Fruit fly (Drosophila melanogaster) whole organism, pupa: ENCODE results near the gene CG17105.

Experiments used
- CG10348 ChIP-seq: fragments of 200-800 bp; sonication (Bioruptor generic); IDR thresholded peaks from 2 replicates; pipeline ENCODE4 v1.3.6; 2022; ENCODE audit warnings: missing biosample characterization, missing genetic modification characterization
- CG12605 ChIP-seq: fragments of 200-800 bp; sonication (Bioruptor generic); IDR thresholded peaks from 2 replicates; pipeline ENCODE4 v1.3.6; 2022; ENCODE audit warnings: missing biosample characterization, missing genetic modification characterization
- CG13204 ChIP-seq: fragments of 200-800 bp; sonication (Bioruptor generic); optimal IDR thresholded peaks from 2 replicates; lab custom pipeline; 2018; ENCODE audit warnings: missing biosample characterization, mild to moderate bottlenecking, missing genetic modification characterization, moderate library complexity
- CG14655 ChIP-seq: fragments of 200-800 bp; sonication (Bioruptor generic); optimal IDR thresholded peaks from 3 replicates; lab custom pipeline; 2017; ENCODE audit warnings: mild to moderate bottlenecking, missing biosample characterization, missing genetic modification reagents, missing genetic modification characterization
- CG15710 ChIP-seq: fragments of 200-800 bp; sonication (Bioruptor generic); optimal IDR thresholded peaks from 2 replicates; lab custom pipeline; 2018; ENCODE audit warnings: missing biosample characterization, mild to moderate bottlenecking, missing genetic modification characterization, moderate library complexity
- CG17806 ChIP-seq: fragments of 200-800 bp; sonication (Bioruptor generic); optimal IDR thresholded peaks from 2 replicates; lab custom pipeline; 2018; ENCODE audit warnings: missing biosample characterization, mild to moderate bottlenecking, missing genetic modification characterization, moderate library complexity
- CG32121 ChIP-seq: fragments of 200-800 bp; sonication (Bioruptor generic); IDR thresholded peaks from 2 replicates; pipeline ENCODE4 v1.3.6; 2022; ENCODE audit warnings: missing biosample characterization, missing genetic modification characterization
- CG34367 ChIP-seq: fragments of 200-800 bp; sonication (Bioruptor generic); optimal IDR thresholded peaks from 2 replicates; lab custom pipeline; 2018; ENCODE audit warnings: missing biosample characterization, mild to moderate bottlenecking, missing genetic modification characterization
- CG4496 ChIP-seq: fragments of 200-800 bp; sonication (Bioruptor generic); IDR thresholded peaks from 3 replicates; pipeline ENCODE4 v1.3.6; 2022; ENCODE audit warnings: missing biosample characterization, missing genetic modification characterization
- CG8159 ChIP-seq: fragments of 200-800 bp; sonication (Bioruptor generic); optimal IDR thresholded peaks from 3 replicates; lab custom pipeline; 2018; ENCODE audit warnings: missing biosample characterization, mild to moderate bottlenecking, missing genetic modification characterization, moderate library complexity
- CG8301 ChIP-seq: fragments of 200-800 bp; sonication (Bioruptor generic); optimal IDR thresholded peaks from 2 replicates; lab custom pipeline; 2018; ENCODE audit warnings: missing biosample characterization, mild to moderate bottlenecking, missing genetic modification characterization
- CG9948 ChIP-seq: fragments of 200-800 bp; sonication (Bioruptor generic); optimal IDR thresholded peaks from 2 replicates; lab custom pipeline; 2018; ENCODE audit warnings: missing biosample characterization, mild to moderate bottlenecking, missing genetic modification characterization, moderate library complexity
- D1 ChIP-seq: fragments of 200-800 bp; sonication (Bioruptor generic); optimal IDR thresholded peaks from 2 replicates; lab custom pipeline; 2018; ENCODE audit warnings: missing biosample characterization, mild to moderate bottlenecking, missing genetic modification characterization, moderate library complexity
- EcR ChIP-seq: fragments of 200-800 bp; sonication (Bioruptor generic); optimal IDR thresholded peaks from 3 replicates; lab custom pipeline; 2019; ENCODE audit warnings: missing biosample characterization, missing genetic modification characterization, mild to moderate bottlenecking, moderate library complexity, missing genetic modification reagents
- Ets98B ChIP-seq: fragments of 200-800 bp; sonication (Bioruptor generic); IDR thresholded peaks from 2 replicates; pipeline ENCODE4 v1.3.6; 2022; ENCODE audit warnings: missing biosample characterization, missing genetic modification characterization
- Pif1A ChIP-seq: fragments of 200-800 bp; sonication (Bioruptor generic); optimal IDR thresholded peaks from 3 replicates; lab custom pipeline; 2016; ENCODE audit warnings: missing biosample characterization, missing genetic modification characterization
- Pif1B ChIP-seq: fragments of 200-800 bp; sonication (Bioruptor generic); optimal IDR thresholded peaks from 3 replicates; lab custom pipeline; 2016; ENCODE audit warnings: missing biosample characterization, missing genetic modification characterization
- Snoo ChIP-seq: fragments of 200-800 bp; sonication (Bioruptor generic); optimal IDR thresholded peaks from 3 replicates; lab custom pipeline; 2017; ENCODE audit warnings: missing biosample characterization, mild to moderate bottlenecking, missing genetic modification characterization, inconsistent platforms
- fd96Ca ChIP-seq: fragments of 200-800 bp; sonication (Bioruptor generic); IDR thresholded peaks from 3 replicates; pipeline ENCODE4 v1.3.6; 2022; ENCODE audit warnings: missing biosample characterization, missing genetic modification characterization
- gl ChIP-seq: fragments of 200-800 bp; sonication (Bioruptor generic); optimal IDR thresholded peaks from 2 replicates; lab custom pipeline; 2018; ENCODE audit warnings: missing biosample characterization, mild to moderate bottlenecking, missing genetic modification characterization
- rn ChIP-seq: fragments of 200-800 bp; sonication (Bioruptor generic); IDR thresholded peaks from 2 replicates; pipeline ENCODE4 v1.3.6; 2022; ENCODE audit warnings: missing biosample characterization, missing genetic modification characterization

Gene CG17105

dm6 chr2L:10682197-10682596 is 1.4 kb downstream of the CG17105 start:
- TF ChIP-seq CG8159 (tag; lab: Kevin White, UChicago) = no peak
- TF ChIP-seq Pif1B (GFP tag; lab: Kevin White, UChicago) = no peak
- no peak for TF ChIP-seq fd96Ca (GFP tag; lab: Robert Waterston, UW)
- no peak for TF ChIP-seq Pif1A (GFP tag; lab: Kevin White, UChicago)
- TF ChIP-seq D1 (tag; lab: Kevin White, UChicago) = no peak
- TF ChIP-seq CG14655 = no peak
- TF ChIP-seq CG10348 (GFP tag; lab: Robert Waterston, UW) = no peak
- no peak for TF ChIP-seq CG13204 (GFP tag; lab: Kevin White, UChicago)
- TF ChIP-seq Ets98B (GFP tag; lab: Robert Waterston, UW) = no peak
- TF ChIP-seq CG9948 (tag; lab: Kevin White, UChicago) = no peak
- TF ChIP-seq CG4496 (GFP tag; lab: Robert Waterston, UW) = no peak
- TF ChIP-seq CG12605 (GFP tag; lab: Robert Waterston, UW) = no peak

dm6 chr2L:10682912-10683311 is 2.1 kb downstream of the CG17105 start:
- no peak for TF ChIP-seq Pif1A (GFP tag; lab: Kevin White, UChicago)
- TF ChIP-seq CG12605 (GFP tag; lab: Robert Waterston, UW) = no peak
- no peak for TF ChIP-seq rn (GFP tag; lab: Robert Waterston, UW)
- TF ChIP-seq Pif1B (GFP tag; lab: Kevin White, UChicago) = no peak
- TF ChIP-seq Snoo (tag; lab: Kevin White, UChicago) = no peak
- TF ChIP-seq CG15710 (tag; lab: Kevin White, UChicago) = no peak
- TF ChIP-seq CG34367 (tag; lab: Kevin White, UChicago) = no peak
- TF ChIP-seq gl = no peak
- TF ChIP-seq CG8159 (tag; lab: Kevin White, UChicago) = no peak
- TF ChIP-seq CG9948 (tag; lab: Kevin White, UChicago) = no peak
- no peak for TF ChIP-seq CG13204 (GFP tag; lab: Kevin White, UChicago)
- no peak for TF ChIP-seq Ets98B (GFP tag; lab: Robert Waterston, UW)
- TF ChIP-seq CG14655 = no peak
- no peak for TF ChIP-seq CG4496 (GFP tag; lab: Robert Waterston, UW)

dm6 chr2L:10684309-10684708 is 3.5 kb downstream of the CG17105 start, which contains the start of gene CG7299:
Gene CG7299 (minus strand): TSS chr2L:10684409.
- TF ChIP-seq fd96Ca (GFP tag; lab: Robert Waterston, UW) (no peak), CG10348 (GFP tag; lab: Robert Waterston, UW) (no peak)

- no peak for TF ChIP-seq EcR (GFP tag; lab: Kevin White, UChicago)
- no peak for TF ChIP-seq CG17806 (tag; lab: Kevin White, UChicago)
- no peak for TF ChIP-seq rn (GFP tag; lab: Robert Waterston, UW)
- TF ChIP-seq CG4496 (GFP tag; lab: Robert Waterston, UW) = no peak
- no peak for TF ChIP-seq Pif1B (GFP tag; lab: Kevin White, UChicago)
- TF ChIP-seq CG15710 (tag; lab: Kevin White, UChicago) = no peak
- no peak for TF ChIP-seq CG8301
- no peak for TF ChIP-seq Ets98B (GFP tag; lab: Robert Waterston, UW)
- TF ChIP-seq CG9948 (tag; lab: Kevin White, UChicago) = no peak
- TF ChIP-seq Snoo (tag; lab: Kevin White, UChicago) = no peak
- no peak for TF ChIP-seq fd96Ca (GFP tag; lab: Robert Waterston, UW)
- TF ChIP-seq Pif1A (GFP tag; lab: Kevin White, UChicago) = no peak
- TF ChIP-seq CG12605 (GFP tag; lab: Robert Waterston, UW) = no peak
- TF ChIP-seq CG34367 (tag; lab: Kevin White, UChicago) = no peak
- TF ChIP-seq CG13204 (GFP tag; lab: Kevin White, UChicago) = no peak
- no peak for TF ChIP-seq CG10348 (GFP tag; lab: Robert Waterston, UW)
- no peak for TF ChIP-seq gl
- TF ChIP-seq, all 21 proteins: peak for 0
Measured at dm6 chr2L:10685666-10686065, 4.8 kb downstream of the CG17105 start.

dm6 chr2L:10687009-10687793 is 6.4 kb downstream of the CG17105 start, which contains the start of gene CG7296:
Gene CG7296 (minus strand): TSS chr2L:10687066.
- TF ChIP-seq CG13204 (GFP tag; lab: Kevin White, UChicago) (no peak), Pif1B (GFP tag; lab: Kevin White, UChicago) (no peak), EcR (GFP tag; lab: Kevin White, UChicago) (no peak), D1 (tag; lab: Kevin White, UChicago) (no peak), CG15710 (tag; lab: Kevin White, UChicago) (no peak), Pif1A (GFP tag; lab: Kevin White, UChicago) (no peak), CG17806 (tag; lab: Kevin White, UChicago) (no peak), gl (no peak), CG32121 (GFP tag; lab: Robert Waterston, UW) (no peak), rn (GFP tag; lab: Robert Waterston, UW) (no peak), CG14655 (no peak), Snoo (tag; lab: Kevin White, UChicago) (no peak), CG9948 (tag; lab: Kevin White, UChicago) (no peak), CG10348 (GFP tag; lab: Robert Waterston, UW) (no peak), fd96Ca (GFP tag; lab: Robert Waterston, UW) (no peak), CG8159 (tag; lab: Kevin White, UChicago) (no peak), CG12605 (GFP tag; lab: Robert Waterston, UW) (no peak), CG34367 (tag; lab: Kevin White, UChicago) (no peak), CG4496 (GFP tag; lab: Robert Waterston, UW) (no peak), Ets98B (GFP tag; lab: Robert Waterston, UW) (no peak)
